Fruit fly (Drosophila melanogaster) whole organism, adult: ENCODE measurements around the gene Nha2.

Source experiments
- CG1620 ChIP-seq: fragments of 200-800 bp; sonication (Bioruptor generic); optimal IDR thresholded peaks from 2 replicates; lab custom pipeline; 2016; ENCODE audit warnings: missing biosample characterization, missing genetic modification characterization
- cnc ChIP-seq, 2 experiments: fragments of >200 bp; optimal IDR thresholded peaks; 2 replicates each; lab custom pipeline; 2017

- TF ChIP-seq cnc (optimal IDR thresholded peaks at IDR 0.05; lab: Kevin White, UChicago) (no peak), CG1620 (GFP tag; lab: Kevin White, UChicago) (no peak)
These were observed 9.3 kb downstream of the Nha2 start, which contains the start of gene Or94b for dm6 chr3R:22988995-22989394.
